Worm (Caenorhabditis elegans) whole organism, L4 larva: ENCODE data around the gene ZC13.1.
A peak's percentile ranks its signal among the peaks of the same experiment; 100 is the strongest.

Experiments used
- F10B5.3 ChIP-seq: sonication (generic microtip); optimal IDR thresholded peaks from 2 replicates; lab custom pipeline; 2016; ENCODE audit warnings: mild to moderate bottlenecking, missing genetic modification characterization, missing compliant biosample characterization
- R02D3.7 ChIP-seq: fragments of 150-350 bp; sonication (generic microtip); optimal IDR thresholded peaks from 3 replicates; lab custom pipeline; 2014; ENCODE audit warnings: missing biosample characterization, missing genetic modification characterization
- Y75B8A.6 ChIP-seq: fragments of 200-800 bp; sonication (Bioruptor generic); IDR thresholded peaks from 2 replicates; pipeline ENCODE4 v1.3.6; 2022; ENCODE audit warnings: missing genetic modification reagents, missing genetic modification characterization, missing compliant biosample characterization
- ZK337.2 ChIP-seq: fragments of 200-800 bp; sonication (Bioruptor generic); IDR thresholded peaks from 2 replicates; pipeline ENCODE4 v1.3.6; 2022; ENCODE audit warnings: missing genetic modification reagents, missing genetic modification characterization, missing compliant biosample characterization
- ceh-20 ChIP-seq: fragments of 200-800 bp; sonication (Bioruptor generic); IDR thresholded peaks from 2 replicates; pipeline ENCODE4 v1.3.6; 2022; ENCODE audit warnings: missing genetic modification reagents, missing genetic modification characterization, missing compliant biosample characterization
- ceh-28 ChIP-seq: fragments of 150-350 bp; optimal IDR thresholded peaks from 2 replicates; lab custom pipeline; 2014; ENCODE audit warnings: missing biosample characterization, missing genetic modification reagents, missing genetic modification characterization
- ceh-44 ChIP-seq: fragments of 200-800 bp; sonication (Bioruptor generic); IDR thresholded peaks from 2 replicates; pipeline ENCODE4 v1.3.6; 2022; ENCODE audit warnings: missing genetic modification reagents, missing genetic modification characterization, missing compliant biosample characterization
- ceh-62 ChIP-seq: sonication (generic microtip); optimal IDR thresholded peaks from 2 replicates; lab custom pipeline; 2017; ENCODE audit warnings: missing biosample characterization, missing genetic modification characterization
- ceh-82 ChIP-seq: sonication (generic microtip); optimal IDR thresholded peaks from 2 replicates; lab custom pipeline; 2017; ENCODE audit warnings: missing biosample characterization, missing genetic modification characterization
- ces-1 ChIP-seq: fragments of 150-350 bp; sonication (generic microtip); optimal IDR thresholded peaks from 4 replicates; lab custom pipeline; 2014; ENCODE audit warnings: missing biosample characterization, missing genetic modification reagents, missing genetic modification characterization
- cey-2 ChIP-seq: sonication (generic microtip); optimal IDR thresholded peaks from 3 replicates; lab custom pipeline; 2017; ENCODE audit warnings: missing genetic modification characterization, mild to moderate bottlenecking, missing compliant biosample characterization, antibody characterized with exemption, borderline replicate concordance; ENCODE audit not compliant: insufficient read depth
- daf-16 ChIP-seq, 3 experiments: sonication (generic microtip); optimal IDR thresholded peaks; 2 replicates each; lab custom pipeline; 2016 to 2017; ENCODE audit warnings: missing genetic modification characterization in 3 of 3, missing genetic modification reagents in 3 of 3, mild to moderate bottlenecking in 2 of 3, missing compliant biosample characterization in 2 of 3, missing biosample characterization in 1 of 3, moderate library complexity in 1 of 3
- daf-8 ChIP-seq: fragments of 200-800 bp; sonication (Bioruptor generic); IDR thresholded peaks from 2 replicates; pipeline ENCODE4 v1.3.6; 2022; ENCODE audit warnings: missing genetic modification characterization, missing compliant biosample characterization
- dmd-6 ChIP-seq: fragments of 200-800 bp; sonication (Bioruptor generic); IDR thresholded peaks from 2 replicates; pipeline ENCODE4 v1.3.6; 2022; ENCODE audit warnings: missing genetic modification reagents, missing genetic modification characterization, missing compliant biosample characterization
- dpl-1 ChIP-seq: fragments of 150-350 bp; optimal IDR thresholded peaks from 2 replicates; lab custom pipeline; 2014; ENCODE audit warnings: missing biosample characterization, missing genetic modification reagents, missing genetic modification characterization
- duxl-1 ChIP-seq: sonication (generic microtip); optimal IDR thresholded peaks from 2 replicates; lab custom pipeline; 2016; ENCODE audit warnings: mild to moderate bottlenecking, missing genetic modification characterization, moderate library complexity, missing compliant biosample characterization; ENCODE audit not compliant: poor library complexity
- dve-1 ChIP-seq: sonication (generic microtip); optimal IDR thresholded peaks from 2 replicates; lab custom pipeline; 2017; ENCODE audit warnings: antibody characterized with exemption, mild to moderate bottlenecking, missing genetic modification characterization, missing compliant biosample characterization; ENCODE audit not compliant: insufficient read depth
- fos-1 ChIP-seq: fragments of 150-350 bp; optimal IDR thresholded peaks from 2 replicates; lab custom pipeline; 2014; ENCODE audit warnings: missing biosample characterization, missing genetic modification characterization
- gei-8 ChIP-seq: fragments of 200-800 bp; sonication (Bioruptor generic); optimal IDR thresholded peaks from 2 replicates; lab custom pipeline; 2018; ENCODE audit warnings: mild to moderate bottlenecking, missing genetic modification characterization, missing compliant biosample characterization
- hif-1 ChIP-seq, 2 experiments: sonication (generic microtip); optimal IDR thresholded peaks; 2 replicates each; lab custom pipeline; 2016 to 2017; ENCODE audit warnings: missing compliant biosample characterization in 2 of 2, missing genetic modification characterization in 2 of 2, missing genetic modification reagents in 2 of 2, missing genotype in 2 of 2, mild to moderate bottlenecking in 1 of 2
- hlh-11 ChIP-seq: fragments of 200-800 bp; sonication (Bioruptor generic); optimal IDR thresholded peaks from 2 replicates; lab custom pipeline; 2018; ENCODE audit warnings: mild to moderate bottlenecking, missing genetic modification characterization, missing compliant biosample characterization
- lim-7 ChIP-seq: fragments of 200-800 bp; sonication (Bioruptor generic); IDR thresholded peaks from 2 replicates; pipeline ENCODE4 v1.3.6; 2022; ENCODE audit warnings: missing genetic modification characterization, missing compliant biosample characterization
- lin-15B ChIP-seq: fragments of 150-350 bp; sonication (generic microtip); optimal IDR thresholded peaks from 3 replicates; lab custom pipeline; 2014; ENCODE audit warnings: missing biosample characterization, missing genetic modification characterization
- lin-29 ChIP-seq: fragments of 200-800 bp; sonication (Bioruptor generic); IDR thresholded peaks from 2 replicates; pipeline ENCODE4 v1.3.6; 2022; ENCODE audit warnings: missing genetic modification reagents, missing genetic modification characterization, missing compliant biosample characterization
- lin-38 ChIP-seq: fragments of 200-800 bp; sonication (Bioruptor generic); IDR thresholded peaks from 2 replicates; pipeline ENCODE4 v1.3.6; 2022; ENCODE audit warnings: missing genetic modification reagents, missing genetic modification characterization, missing compliant biosample characterization
- lin-39 ChIP-seq: fragments of 150-350 bp; optimal IDR thresholded peaks from 2 replicates; lab custom pipeline; 2014; ENCODE audit warnings: missing biosample characterization, missing genetic modification reagents, missing genetic modification characterization
- lir-3 ChIP-seq: sonication (generic microtip); optimal IDR thresholded peaks from 2 replicates; lab custom pipeline; 2016; ENCODE audit warnings: mild to moderate bottlenecking, missing genetic modification characterization, missing compliant biosample characterization
- lsy-2 ChIP-seq, 2 experiments: fragments of 150-350 bp in 1 of 2; sonication (generic microtip) in 1 of 2; optimal IDR thresholded peaks; 2 replicates each; lab custom pipeline; 2014 to 2017; ENCODE audit warnings: missing biosample characterization in 2 of 2, missing genetic modification characterization in 2 of 2
- madf-5 ChIP-seq, 2 experiments: fragments of 200-800 bp; sonication (Bioruptor generic); IDR thresholded peaks; 2 replicates each; pipeline ENCODE4 v1.3.6; 2022; ENCODE audit warnings: missing compliant biosample characterization in 2 of 2, missing genetic modification characterization in 2 of 2
- mep-1 ChIP-seq: fragments of 150-350 bp; sonication (generic microtip); optimal IDR thresholded peaks from 3 replicates; lab custom pipeline; 2014; ENCODE audit warnings: missing biosample characterization, missing genetic modification characterization
- mes-2 ChIP-seq: sonication (generic microtip); optimal IDR thresholded peaks from 2 replicates; lab custom pipeline; 2016; ENCODE audit warnings: missing genotype, mild to moderate bottlenecking, missing genetic modification characterization, missing compliant biosample characterization; ENCODE audit not compliant: poor library complexity, severe bottlenecking
- mxl-2 ChIP-seq: fragments of 200-800 bp; sonication (Bioruptor generic); conservative IDR thresholded peaks from 2 replicates; pipeline ENCODE4 v1.3.6; 2022; ENCODE audit warnings: missing genetic modification reagents, missing genetic modification characterization, missing compliant biosample characterization
- nhr-111 ChIP-seq: fragments of 200-800 bp; sonication (Bioruptor generic); optimal IDR thresholded peaks from 2 replicates; lab custom pipeline; 2018; ENCODE audit warnings: mild to moderate bottlenecking, missing genetic modification characterization, missing compliant biosample characterization
- nhr-237 ChIP-seq: sonication (generic microtip); optimal IDR thresholded peaks from 2 replicates; lab custom pipeline; 2017; ENCODE audit warnings: missing biosample characterization, missing genetic modification characterization
- nhr-28 ChIP-seq: fragments of 150-350 bp; optimal IDR thresholded peaks from 2 replicates; lab custom pipeline; 2014; ENCODE audit warnings: missing biosample characterization, missing genetic modification characterization
- nhr-42 ChIP-seq: fragments of 200-800 bp; sonication (Bioruptor generic); IDR thresholded peaks from 2 replicates; pipeline ENCODE4 v1.3.6; 2022; ENCODE audit warnings: missing genetic modification characterization, missing compliant biosample characterization
- nhr-48 ChIP-seq: sonication (generic microtip); optimal IDR thresholded peaks from 2 replicates; lab custom pipeline; 2016; ENCODE audit warnings: mild to moderate bottlenecking, missing genetic modification characterization, missing compliant biosample characterization
- nhr-76 ChIP-seq: fragments of 150-350 bp; optimal IDR thresholded peaks from 2 replicates; lab custom pipeline; 2014; ENCODE audit warnings: missing biosample characterization, missing genetic modification characterization
- php-3 ChIP-seq: fragments of 200-800 bp; sonication (Bioruptor generic); IDR thresholded peaks from 2 replicates; pipeline ENCODE4 v1.3.6; 2022; ENCODE audit warnings: missing genetic modification reagents, missing genetic modification characterization, missing compliant biosample characterization
- sdz-12 ChIP-seq: fragments of 200-800 bp; sonication (Bioruptor generic); optimal IDR thresholded peaks from 2 replicates; lab custom pipeline; 2018; ENCODE audit warnings: mild to moderate bottlenecking, missing genetic modification characterization, missing compliant biosample characterization
- set-16 ChIP-seq: fragments of 200-800 bp; sonication (Bioruptor generic); IDR thresholded peaks from 2 replicates; pipeline ENCODE4 v1.3.6; 2022; ENCODE audit warnings: missing genetic modification reagents, missing genetic modification characterization, missing compliant biosample characterization
- skn-1 ChIP-seq: fragments of 150-350 bp; optimal IDR thresholded peaks from 2 replicates; lab custom pipeline; 2014; ENCODE audit warnings: missing biosample characterization, missing genetic modification characterization
- snpc-4 ChIP-seq: fragments of 150-350 bp; optimal IDR thresholded peaks from 2 replicates; lab custom pipeline; 2014; ENCODE audit warnings: missing biosample characterization, missing genetic modification characterization
- spr-1 ChIP-seq: sonication (generic microtip); optimal IDR thresholded peaks from 2 replicates; lab custom pipeline; 2016; ENCODE audit warnings: mild to moderate bottlenecking, missing genetic modification characterization, missing compliant biosample characterization
- tra-1 ChIP-seq: fragments of 200-800 bp; sonication (Bioruptor generic); IDR thresholded peaks from 2 replicates; pipeline ENCODE4 v1.3.6; 2022; ENCODE audit warnings: missing genetic modification reagents, missing genetic modification characterization, missing compliant biosample characterization
- unc-130 ChIP-seq: sonication (generic microtip); optimal IDR thresholded peaks from 2 replicates; lab custom pipeline; 2016; ENCODE audit warnings: missing genetic modification reagents, missing genetic modification characterization, missing compliant biosample characterization
- zfp-3 ChIP-seq: fragments of 200-800 bp; sonication (Bioruptor generic); conservative IDR thresholded peaks from 2 replicates; pipeline ENCODE4 v1.3.6; 2022; ENCODE audit warnings: missing genetic modification reagents, missing genetic modification characterization, missing compliant biosample characterization
- zip-2 ChIP-seq: fragments of 150-350 bp; optimal IDR thresholded peaks from 2 replicates; lab custom pipeline; 2014; ENCODE audit warnings: missing biosample characterization, missing genetic modification characterization
- ztf-7 ChIP-seq: fragments of 150-350 bp; optimal IDR thresholded peaks from 2 replicates; lab custom pipeline; 2014; ENCODE audit warnings: missing biosample characterization, missing genetic modification characterization

Gene ZC13.1

DNA sequence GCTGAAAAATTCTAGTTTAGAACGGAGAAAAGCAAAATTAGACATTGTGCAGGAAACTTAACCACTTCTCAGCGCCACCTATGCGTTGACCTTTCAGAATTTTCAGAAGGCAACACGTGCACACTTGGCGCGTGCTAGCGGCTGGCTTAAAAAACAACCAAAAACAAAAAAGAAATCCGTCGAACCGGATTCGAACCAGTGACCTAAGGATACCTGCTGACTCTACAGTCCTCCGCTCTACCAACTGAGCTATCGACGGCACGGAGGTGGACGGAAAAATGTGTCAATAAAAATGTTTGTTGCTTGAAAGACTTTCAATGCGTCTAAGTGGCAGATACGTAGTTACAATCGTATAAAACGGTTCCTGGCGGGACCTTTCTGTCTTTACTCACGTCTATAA is 11.8 kb upstream of the ZC13.1 start (continued):
- no peak for TF ChIP-seq madf-5 (GFP tag; IDR thresholded peaks at IDR 0.05; lab: Robert Waterston, UW)
- no peak for TF ChIP-seq nhr-28 (tag; lab: Kevin White, UChicago)
- peak; percentile 5 for TF ChIP-seq hlh-11 (tag; lab: Kevin White, UChicago)
- TF ChIP-seq ceh-20 (GFP tag; lab: Robert Waterston, UW), result no peak
- TF ChIP-seq unc-130 (GFP tag; lab: Kevin White, UChicago), result no peak
- no peak for TF ChIP-seq duxl-1
- TF ChIP-seq, all 104 proteins: peak for 13

DNA sequence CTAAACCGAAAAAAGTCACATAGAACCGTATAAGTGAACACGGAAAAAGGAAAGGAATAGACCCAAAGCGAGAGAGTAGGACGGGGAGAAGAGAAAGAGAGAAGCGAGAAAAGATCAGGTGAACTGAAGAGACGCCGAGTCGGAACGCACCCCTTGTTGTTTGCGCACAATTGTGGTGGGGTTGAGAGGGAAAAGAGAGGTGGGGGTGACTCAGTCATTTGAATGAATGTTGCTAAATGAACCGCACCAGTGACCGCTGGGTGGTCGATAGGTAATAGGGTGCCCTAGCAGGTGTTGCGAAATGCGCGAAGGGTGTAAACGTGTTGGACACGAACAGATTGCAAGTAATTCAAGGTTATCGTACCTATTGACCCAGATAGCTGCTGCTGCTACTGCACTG is 6.0 kb upstream of the ZC13.1 start, which contains the start of gene lgl-1:
Gene lgl-1, minus strand, starts transcription at position 70 of the 400 bp plus-strand sequence.
- no peak for TF ChIP-seq nhr-48 (tag; lab: Kevin White, UChicago)
- TF ChIP-seq ceh-62, result no peak
- peak; percentile 33 for TF ChIP-seq dve-1 (tag; lab: Kevin White, UChicago)
- TF ChIP-seq sdz-12 (GFP tag; lab: Kevin White, UChicago), result no peak
- no peak for TF ChIP-seq tra-1 (GFP tag; lab: Robert Waterston, UW)
- TF ChIP-seq mep-1, result peak; percentile 45
- TF ChIP-seq ceh-44 (GFP tag; lab: Robert Waterston, UW), result no peak
- TF ChIP-seq lin-29, result no peak
- TF ChIP-seq zip-2 (tag; lab: Kevin White, UChicago), result no peak
- TF ChIP-seq nhr-28 (tag; lab: Kevin White, UChicago), result peak; percentile 52
- TF ChIP-seq set-16 (GFP tag; lab: Robert Waterston, UW), result peak; percentile 37; the same call in 1 of the 2 replicates
- no peak for TF ChIP-seq nhr-237 (tag; lab: Kevin White, UChicago)
- TF ChIP-seq ces-1 (GFP tag; lab: Kevin White, UChicago), result no peak
- no peak for TF ChIP-seq unc-130 (GFP tag; lab: Kevin White, UChicago)
- TF ChIP-seq ZK337.2, result no peak
- no peak for TF ChIP-seq gei-8 (GFP tag; lab: Kevin White, UChicago)
- no peak for TF ChIP-seq php-3 (GFP tag; lab: Robert Waterston, UW)
- TF ChIP-seq nhr-42 (GFP tag; lab: Robert Waterston, UW), result no peak
- no peak for TF ChIP-seq lin-39 (tag; lab: Kevin White, UChicago)
- no peak for TF ChIP-seq lin-15B (tag; lab: Kevin White, UChicago)
- TF ChIP-seq madf-5 (GFP tag; IDR thresholded peaks at IDR 0.05; lab: Robert Waterston, UW), result no peak
- TF ChIP-seq daf-8 (GFP tag; lab: Robert Waterston, UW), result no peak
- no peak for TF ChIP-seq snpc-4 (tag; lab: Kevin White, UChicago)
- TF ChIP-seq zfp-3 (GFP tag; lab: Robert Waterston, UW), result no peak
- no peak for TF ChIP-seq cey-2 (tag; lab: Kevin White, UChicago)
- no peak for TF ChIP-seq fos-1 (tag; lab: Kevin White, UChicago)
- no peak for TF ChIP-seq spr-1 (tag; lab: Kevin White, UChicago)
- TF ChIP-seq lir-3 (tag; lab: Kevin White, UChicago), result no peak
- no peak for TF ChIP-seq daf-16 (GFP tag; optimal IDR thresholded peaks at IDR 0.05; lab: Kevin White, UChicago)
- TF ChIP-seq daf-16 (tag; optimal IDR thresholded peaks at IDR 0.05; lab: Kevin White, UChicago), result peak; percentile 75
- TF ChIP-seq mes-2 (tag; lab: Kevin White, UChicago), result peak; percentile 54
- no peak for TF ChIP-seq hif-1 (tag; optimal IDR thresholded peaks at IDR 0.05; lab: Kevin White, UChicago)
- no peak for TF ChIP-seq F10B5.3
- TF ChIP-seq skn-1 (tag; lab: Kevin White, UChicago), result no peak
- TF ChIP-seq R02D3.7 (tag; lab: Kevin White, UChicago), result no peak
- TF ChIP-seq dmd-6 (GFP tag; lab: Robert Waterston, UW), result no peak
- TF ChIP-seq duxl-1, result no peak
- no peak for TF ChIP-seq ceh-82 (tag; lab: Kevin White, UChicago)
- TF ChIP-seq nhr-111 (GFP tag; lab: Kevin White, UChicago), result no peak
- TF ChIP-seq lim-7 (GFP tag; lab: Robert Waterston, UW), result no peak
- no peak for TF ChIP-seq mxl-2 (GFP tag; lab: Robert Waterston, UW)
- no peak for TF ChIP-seq ztf-7 (tag; lab: Kevin White, UChicago)
- no peak for TF ChIP-seq lsy-2 (tag; optimal IDR thresholded peaks at IDR 0.05; lab: Kevin White, UChicago)
- TF ChIP-seq Y75B8A.6 (GFP tag; lab: Robert Waterston, UW), result no peak
- TF ChIP-seq dpl-1 (GFP tag; lab: Kevin White, UChicago), result no peak
- no peak for TF ChIP-seq lin-38 (GFP tag; lab: Robert Waterston, UW)
- no peak for TF ChIP-seq nhr-76 (tag; lab: Kevin White, UChicago)
- no peak for TF ChIP-seq ceh-28 (tag; lab: Kevin White, UChicago)
